Fruit fly (Drosophila melanogaster) whole organism: ENCODE data around the gene Cse1.

ENCODE experiments used
- CG8478 ChIP-seq: fragments of >200 bp; optimal IDR thresholded peaks from 2 replicates; lab custom pipeline; 2018; ENCODE audit warnings: inconsistent platforms
- Dll ChIP-seq: fragments of >200 bp; optimal IDR thresholded peaks from 2 replicates; lab custom pipeline; 2017
- EcR ChIP-seq, 2 experiments: fragments of >200 bp; optimal IDR thresholded peaks; 2 replicates each; lab custom pipeline; 2017; ENCODE audit warnings: missing biosample characterization in 2 of 2, missing genetic modification characterization in 2 of 2, missing genetic modification reagents in 2 of 2
- pan ChIP-seq: fragments of >200 bp; optimal IDR thresholded peaks from 2 replicates; lab custom pipeline; 2017
- usp ChIP-seq: fragments of >200 bp; optimal IDR thresholded peaks from 2 replicates; lab custom pipeline; 2017; ENCODE audit warnings: missing biosample characterization, missing genetic modification characterization, mixed read lengths

DNA sequence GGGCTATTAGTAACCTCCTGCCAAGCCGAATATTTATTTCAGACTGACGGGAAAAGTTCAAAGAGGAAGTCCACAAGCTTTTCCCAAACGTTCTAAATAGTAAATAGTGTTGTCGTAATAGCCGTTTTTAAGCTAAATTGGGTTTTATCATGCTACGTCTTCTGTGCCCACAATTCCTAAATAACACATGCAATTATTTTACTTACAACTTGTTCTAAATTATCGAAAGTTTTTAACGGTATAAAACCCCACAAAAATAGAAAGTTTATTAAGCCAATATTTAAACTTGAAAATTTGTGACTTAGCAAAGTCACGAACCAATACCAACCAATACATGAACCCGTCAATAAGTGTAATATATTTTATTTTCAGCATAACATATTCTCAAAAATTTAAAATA is 23.7 kb upstream of the Cse1 start, which contains the start of gene CG13284:
- TF ChIP-seq EcR (GFP tag; optimal IDR thresholded peaks at IDR 0.05; lab: Kevin White, UChicago) = no peak
- TF ChIP-seq usp (GFP tag; lab: Kevin White, UChicago) = no peak
- no peak for TF ChIP-seq Dll
- no peak for TF ChIP-seq CG8478
- no peak for TF ChIP-seq pan (lab: Kevin White, UChicago)
